Fruit fly (Drosophila melanogaster) whole organism, embryonic: ENCODE measurements around the gene unc-4.

Experiments
- Abd-B ChIP-seq: fragments of 200-800 bp; sonication (Bioruptor generic); optimal IDR thresholded peaks from 2 replicates; lab custom pipeline; 2018; ENCODE audit warnings: missing biosample characterization, mild to moderate bottlenecking, missing genetic modification characterization, moderate library complexity
- Atf-2 ChIP-seq: fragments of 200-800 bp; sonication (Bioruptor generic); optimal IDR thresholded peaks from 2 replicates; lab custom pipeline; 2016; ENCODE audit warnings: missing biosample characterization, missing genetic modification characterization
- Atf3 ChIP-seq: fragments of 200-800 bp; sonication (Bioruptor generic); optimal IDR thresholded peaks from 3 replicates; lab custom pipeline; 2016; ENCODE audit warnings: missing biosample characterization, missing genetic modification characterization
- CG10147 ChIP-seq: fragments of 200-800 bp; sonication (Bioruptor generic); optimal IDR thresholded peaks from 2 replicates; lab custom pipeline; 2019; ENCODE audit warnings: missing biosample characterization, mild to moderate bottlenecking, missing genetic modification characterization, moderate library complexity
- CG10321 ChIP-seq: fragments of 200-800 bp; sonication (Bioruptor generic); IDR thresholded peaks from 2 replicates; pipeline ENCODE4 v1.3.6; 2022; ENCODE audit warnings: missing biosample characterization, missing genetic modification characterization
- CG10543 ChIP-seq: fragments of 200-800 bp; sonication (Bioruptor generic); optimal IDR thresholded peaks from 3 replicates; lab custom pipeline; 2017; ENCODE audit warnings: missing biosample characterization, mild to moderate bottlenecking, missing genetic modification characterization, moderate library complexity
- CG10979 ChIP-seq: fragments of 200-800 bp; sonication (Bioruptor generic); optimal IDR thresholded peaks from 2 replicates; lab custom pipeline; 2018; ENCODE audit warnings: missing biosample characterization, mild to moderate bottlenecking, missing genetic modification characterization, moderate library complexity
- CG12155 ChIP-seq: fragments of 200-800 bp; sonication (Bioruptor generic); optimal IDR thresholded peaks from 3 replicates; lab custom pipeline; 2016; ENCODE audit warnings: missing biosample characterization, missing genetic modification characterization
- CG13287 ChIP-seq: fragments of 200-800 bp; sonication (Bioruptor generic); IDR thresholded peaks from 2 replicates; pipeline ENCODE4 v1.3.6; 2022; ENCODE audit warnings: missing biosample characterization, missing genetic modification characterization; ENCODE audit not compliant: partially characterized antibody
- CG14860 ChIP-seq: fragments of 200-800 bp; sonication (Bioruptor generic); IDR thresholded peaks from 3 replicates; pipeline ENCODE4 v1.3.6; 2022; ENCODE audit warnings: missing biosample characterization, missing genetic modification characterization; ENCODE audit not compliant: partially characterized antibody
- CG15696 ChIP-seq: fragments of 200-800 bp; sonication (Bioruptor generic); optimal IDR thresholded peaks from 2 replicates; lab custom pipeline; 2019; ENCODE audit warnings: missing biosample characterization, mild to moderate bottlenecking, missing genetic modification characterization, moderate library complexity
- CG17186 ChIP-seq: fragments of 200-800 bp; sonication (Bioruptor generic); optimal IDR thresholded peaks from 3 replicates; lab custom pipeline; 2017; ENCODE audit warnings: missing biosample characterization, missing genetic modification reagents, missing genetic modification characterization
- CG2712 ChIP-seq: fragments of 200-800 bp; optimal IDR thresholded peaks from 3 replicates; lab custom pipeline; 2019; ENCODE audit warnings: missing biosample characterization, mild to moderate bottlenecking, missing genetic modification characterization, moderate library complexity
- CG3065 ChIP-seq: fragments of 200-800 bp; sonication (Bioruptor generic); optimal IDR thresholded peaks from 2 replicates; lab custom pipeline; 2016; ENCODE audit warnings: missing biosample characterization, missing genetic modification characterization
- CG3163 ChIP-seq: fragments of 200-800 bp; sonication (Bioruptor generic); optimal IDR thresholded peaks from 3 replicates; lab custom pipeline; 2016; ENCODE audit warnings: missing biosample characterization, missing genetic modification characterization
- CG32767 ChIP-seq: fragments of 200-800 bp; sonication (Bioruptor generic); IDR thresholded peaks from 2 replicates; pipeline ENCODE4 v1.3.6; 2022; ENCODE audit warnings: missing biosample characterization, missing genetic modification characterization
- CG32772 ChIP-seq: fragments of 200-800 bp; sonication (Bioruptor generic); IDR thresholded peaks from 2 replicates; pipeline ENCODE4 v1.3.6; 2022; ENCODE audit warnings: missing biosample characterization, missing genetic modification characterization
- CG33557 ChIP-seq: fragments of 200-800 bp; sonication (Bioruptor generic); optimal IDR thresholded peaks from 2 replicates; lab custom pipeline; 2019; ENCODE audit warnings: missing biosample characterization, mild to moderate bottlenecking, missing genetic modification characterization, moderate library complexity
- CG3838 ChIP-seq: fragments of 200-800 bp; sonication (Bioruptor generic); optimal IDR thresholded peaks from 3 replicates; lab custom pipeline; 2016; ENCODE audit warnings: missing biosample characterization, missing genetic modification characterization
- CG3847 ChIP-seq: fragments of 200-800 bp; sonication (Bioruptor generic); IDR thresholded peaks from 2 replicates; pipeline ENCODE4 v1.3.6; 2022; ENCODE audit warnings: missing biosample characterization, missing genetic modification characterization
- CG4360 ChIP-seq: fragments of 200-800 bp; sonication (Bioruptor generic); IDR thresholded peaks from 2 replicates; pipeline ENCODE4 v1.3.6; 2022; ENCODE audit warnings: missing biosample characterization, missing genetic modification characterization
- CG4424 ChIP-seq: fragments of 200-800 bp; sonication (Bioruptor generic); optimal IDR thresholded peaks from 3 replicates; lab custom pipeline; 2016; ENCODE audit warnings: missing biosample characterization, missing genetic modification characterization
- CG4730 ChIP-seq: fragments of 200-800 bp; sonication (Bioruptor generic); IDR thresholded peaks from 2 replicates; pipeline ENCODE4 v1.3.6; 2022; ENCODE audit warnings: missing biosample characterization, missing genetic modification characterization
- CG4820 ChIP-seq: fragments of 200-800 bp; sonication (Bioruptor generic); optimal IDR thresholded peaks from 3 replicates; lab custom pipeline; 2016; ENCODE audit warnings: missing biosample characterization, missing genetic modification characterization
- CG6791 ChIP-seq: fragments of 200-800 bp; sonication (Bioruptor generic); IDR thresholded peaks from 3 replicates; pipeline ENCODE4 v1.3.6; 2022; ENCODE audit warnings: missing biosample characterization, missing genetic modification characterization; ENCODE audit not compliant: partially characterized antibody
- CG8765 ChIP-seq: fragments of 200-800 bp; sonication (Bioruptor generic); IDR thresholded peaks from 2 replicates; pipeline ENCODE4 v1.3.6; 2022; ENCODE audit warnings: missing biosample characterization, missing genetic modification characterization
- Dek ChIP-seq: fragments of 200-800 bp; sonication (Bioruptor generic); optimal IDR thresholded peaks from 3 replicates; lab custom pipeline; 2019; ENCODE audit warnings: missing biosample characterization, mild to moderate bottlenecking, missing genetic modification characterization, moderate library complexity
- Dip3 ChIP-seq: fragments of 200-800 bp; sonication (Bioruptor generic); optimal IDR thresholded peaks from 3 replicates; lab custom pipeline; 2016; ENCODE audit warnings: missing biosample characterization, missing genetic modification characterization
- Fer3 ChIP-seq: fragments of 200-800 bp; sonication (Bioruptor generic); optimal IDR thresholded peaks from 2 replicates; lab custom pipeline; 2018; ENCODE audit warnings: missing biosample characterization, mild to moderate bottlenecking, missing genetic modification characterization, moderate library complexity
- GATAe ChIP-seq: fragments of 200-800 bp; sonication (Bioruptor generic); conservative IDR thresholded peaks from 2 replicates; pipeline ENCODE4 v1.3.6; 2022; ENCODE audit warnings: missing biosample characterization, missing genetic modification characterization
- HHEX ChIP-seq: fragments of 200-800 bp; sonication (Bioruptor generic); optimal IDR thresholded peaks from 3 replicates; lab custom pipeline; 2017; ENCODE audit warnings: missing biosample characterization, mild to moderate bottlenecking, missing genetic modification characterization, missing genetic modification reagents
- HmgD ChIP-seq: fragments of 200-800 bp; sonication (Bioruptor generic); optimal IDR thresholded peaks from 3 replicates; lab custom pipeline; 2016; ENCODE audit warnings: missing biosample characterization, missing genetic modification characterization
- Hsf ChIP-seq: fragments of 200-800 bp; sonication (Bioruptor generic); optimal IDR thresholded peaks from 3 replicates; lab custom pipeline; 2016; ENCODE audit warnings: missing biosample characterization, missing genetic modification characterization
- Mrtf ChIP-seq: fragments of 200-800 bp; sonication (Bioruptor generic); IDR thresholded peaks from 3 replicates; pipeline ENCODE4 v1.3.6; 2022; ENCODE audit warnings: missing biosample characterization, missing genetic modification characterization
- Scr ChIP-seq: fragments of 200-800 bp; sonication (Bioruptor generic); IDR thresholded peaks from 2 replicates; pipeline ENCODE4 v1.3.6; 2022; ENCODE audit warnings: missing biosample characterization, missing genetic modification characterization; ENCODE audit not compliant: partially characterized antibody
- Six4 ChIP-seq: fragments of 200-800 bp; sonication (Bioruptor generic); optimal IDR thresholded peaks from 2 replicates; lab custom pipeline; 2016; ENCODE audit warnings: missing biosample characterization, missing genetic modification characterization
- Xrp1 ChIP-seq: fragments of 200-800 bp; sonication (Bioruptor generic); IDR thresholded peaks from 2 replicates; pipeline ENCODE4 v1.3.6; 2022; ENCODE audit warnings: missing biosample characterization, missing genetic modification characterization
- esg ChIP-seq: fragments of 200-800 bp; sonication (Bioruptor generic); conservative IDR thresholded peaks from 2 replicates; pipeline ENCODE4 v1.3.6; 2022; ENCODE audit warnings: missing biosample characterization, missing genetic modification characterization
- fd96Cb ChIP-seq: fragments of 200-800 bp; sonication (Bioruptor generic); optimal IDR thresholded peaks from 2 replicates; lab custom pipeline; 2018; ENCODE audit warnings: missing biosample characterization, mild to moderate bottlenecking, missing genetic modification characterization, moderate library complexity
- gce ChIP-seq: fragments of 200-800 bp; sonication (Bioruptor generic); IDR thresholded peaks from 3 replicates; pipeline ENCODE4 v1.3.6; 2022; ENCODE audit warnings: missing biosample characterization, missing genetic modification characterization
- gsb-n ChIP-seq: fragments of 200-800 bp; sonication (Bioruptor generic); optimal IDR thresholded peaks from 3 replicates; lab custom pipeline; 2018; ENCODE audit warnings: missing biosample characterization, mild to moderate bottlenecking, missing genetic modification characterization
- gt ChIP-seq: fragments of 200-800 bp; sonication (Bioruptor generic); IDR thresholded peaks from 2 replicates; pipeline ENCODE4 v1.3.6; 2022; ENCODE audit warnings: missing biosample characterization, missing genetic modification characterization
- ind ChIP-seq: fragments of 200-800 bp; sonication (Bioruptor generic); optimal IDR thresholded peaks from 3 replicates; lab custom pipeline; 2016; ENCODE audit warnings: missing biosample characterization, missing genetic modification characterization
- insv ChIP-seq, 2 experiments: fragments of 200-800 bp; sonication (Bioruptor generic); optimal IDR thresholded peaks; 3 replicates each; lab custom pipeline; 2016 to 2018; ENCODE audit warnings: missing biosample characterization in 2 of 2, missing genetic modification characterization in 2 of 2
- jigr1 ChIP-seq: fragments of 200-800 bp; sonication (Bioruptor generic); IDR thresholded peaks from 3 replicates; pipeline ENCODE4 v1.3.6; 2022; ENCODE audit warnings: missing biosample characterization, missing genetic modification characterization
- lilli ChIP-seq: fragments of 200-800 bp; sonication (Bioruptor generic); optimal IDR thresholded peaks from 3 replicates; lab custom pipeline; 2016; ENCODE audit warnings: missing biosample characterization, missing genetic modification characterization
- pros ChIP-seq: fragments of 200-800 bp; sonication (Bioruptor generic); optimal IDR thresholded peaks from 3 replicates; lab custom pipeline; 2019; ENCODE audit warnings: missing biosample characterization, mild to moderate bottlenecking, missing genetic modification characterization, moderate library complexity
- run ChIP-seq: fragments of 200-800 bp; sonication (Bioruptor generic); optimal IDR thresholded peaks from 3 replicates; lab custom pipeline; 2018; ENCODE audit warnings: missing biosample characterization, mild to moderate bottlenecking, missing genetic modification characterization
- slou ChIP-seq: fragments of 200-800 bp; sonication (Bioruptor generic); optimal IDR thresholded peaks from 3 replicates; lab custom pipeline; 2016; ENCODE audit warnings: missing biosample characterization, missing genetic modification characterization
- tin ChIP-seq: fragments of 200-800 bp; sonication (Bioruptor generic); optimal IDR thresholded peaks from 3 replicates; lab custom pipeline; 2016; ENCODE audit warnings: missing biosample characterization, missing genetic modification characterization
- unc-4 ChIP-seq: fragments of 200-800 bp; sonication (Bioruptor generic); IDR thresholded peaks from 2 replicates; pipeline ENCODE4 v1.3.6; 2022; ENCODE audit warnings: missing biosample characterization, missing genetic modification characterization; ENCODE audit not compliant: partially characterized antibody

Gene unc-4

dm6 chrX:17751658-17752057 is 16.7 kb upstream of the unc-4 start (continued):
- TF ChIP-seq fd96Cb (tag; lab: Kevin White, UChicago): no peak
- TF ChIP-seq CG4820 (GFP tag; lab: Kevin White, UChicago): peak; percentile 22
- peak; percentile 47 for TF ChIP-seq ind
- TF ChIP-seq CG14860: no peak
- no peak for TF ChIP-seq gt (GFP tag; lab: Robert Waterston, UW)
- no peak for TF ChIP-seq CG3065
- no peak for TF ChIP-seq run (tag; lab: Kevin White, UChicago)
- TF ChIP-seq slou: peak; percentile 15
- no peak for TF ChIP-seq CG13287 (GFP tag; lab: Robert Waterston, UW)
- TF ChIP-seq gsb-n (tag; lab: Kevin White, UChicago): no peak
- no peak for TF ChIP-seq pros (GFP tag; lab: Kevin White, UChicago)
- peak; percentile 41 for TF ChIP-seq CG32772 (GFP tag; lab: Robert Waterston, UW)
- TF ChIP-seq CG3838 (GFP tag; lab: Kevin White, UChicago): no peak
- no peak; the same call in 2 of the 3 replicates for TF ChIP-seq gce
- TF ChIP-seq CG10147 (GFP tag; lab: Kevin White, UChicago): peak; percentile 2
- peak; percentile 54 for TF ChIP-seq tin
- TF ChIP-seq Atf-2 (GFP tag; lab: Kevin White, UChicago): peak; percentile 21
- TF ChIP-seq CG4360 (GFP tag; lab: Robert Waterston, UW): no peak
- 0 out of 2 replicates have a peak, but pooled peaks have one; percentile 13 for TF ChIP-seq CG4730
- TF ChIP-seq CG10979 (tag; lab: Kevin White, UChicago): peak; percentile 75
- no peak for TF ChIP-seq unc-4 (GFP tag; lab: Robert Waterston, UW)
- peak; percentile 44 for TF ChIP-seq lilli
- peak in 1 of 2 experiments; percentile 61 for TF ChIP-seq insv (GFP tag; optimal IDR thresholded peaks at IDR 0.05; lab: Kevin White, UChicago)
- TF ChIP-seq CG4424 (GFP tag; lab: Kevin White, UChicago): peak; percentile 44
- peak; percentile 46 for TF ChIP-seq CG3163 (GFP tag; lab: Kevin White, UChicago)
- peak; percentile 67 for TF ChIP-seq Hsf (GFP tag; lab: Kevin White, UChicago)
- TF ChIP-seq CG2712: peak; percentile 50
- peak; percentile 50 for TF ChIP-seq Dip3 (GFP tag; lab: Kevin White, UChicago)
- TF ChIP-seq Abd-B: peak; percentile 74
- TF ChIP-seq CG6791 (GFP tag; lab: Robert Waterston, UW): no peak; the same call in 2 of the 3 replicates
- no peak for TF ChIP-seq jigr1 (GFP tag; lab: Robert Waterston, UW)
- TF ChIP-seq Dek (tag; lab: Kevin White, UChicago): peak; percentile 51
- no peak for TF ChIP-seq CG33557 (GFP tag; lab: Kevin White, UChicago)
- peak; percentile 73 for TF ChIP-seq HmgD (GFP tag; lab: Kevin White, UChicago)
- TF ChIP-seq Atf3: no peak
- TF ChIP-seq Fer3: no peak
- no peak for TF ChIP-seq GATAe (GFP tag; lab: Robert Waterston, UW)
- no peak for TF ChIP-seq CG10543 (GFP tag; lab: Kevin White, UChicago)
- TF ChIP-seq Xrp1: no peak
- no peak for TF ChIP-seq HHEX (GFP tag; lab: Kevin White, UChicago)
- peak; percentile 53 for TF ChIP-seq CG3847 (GFP tag; lab: Robert Waterston, UW)
- TF ChIP-seq CG32767 (GFP tag; lab: Robert Waterston, UW): no peak
- peak; percentile 33; the same call in 1 of the 3 replicates for TF ChIP-seq Mrtf (GFP tag; lab: Robert Waterston, UW)
- TF ChIP-seq CG15696 (tag; lab: Kevin White, UChicago): peak; percentile 76
- TF ChIP-seq Six4 (GFP tag; lab: Kevin White, UChicago): no peak
- TF ChIP-seq esg (GFP tag; lab: Robert Waterston, UW): no peak
- no peak for TF ChIP-seq CG10321 (GFP tag; lab: Robert Waterston, UW)
- no peak for TF ChIP-seq Scr
- TF ChIP-seq CG12155 (GFP tag; lab: Kevin White, UChicago): no peak
- TF ChIP-seq CG8765: peak; percentile 61; the same call in 1 of the 2 replicates
- no peak for TF ChIP-seq CG17186
